Fruit fly (Drosophila melanogaster): Measurements from ENCODE around the gene Tsp86D.

Tsp86D gene

DNA sequence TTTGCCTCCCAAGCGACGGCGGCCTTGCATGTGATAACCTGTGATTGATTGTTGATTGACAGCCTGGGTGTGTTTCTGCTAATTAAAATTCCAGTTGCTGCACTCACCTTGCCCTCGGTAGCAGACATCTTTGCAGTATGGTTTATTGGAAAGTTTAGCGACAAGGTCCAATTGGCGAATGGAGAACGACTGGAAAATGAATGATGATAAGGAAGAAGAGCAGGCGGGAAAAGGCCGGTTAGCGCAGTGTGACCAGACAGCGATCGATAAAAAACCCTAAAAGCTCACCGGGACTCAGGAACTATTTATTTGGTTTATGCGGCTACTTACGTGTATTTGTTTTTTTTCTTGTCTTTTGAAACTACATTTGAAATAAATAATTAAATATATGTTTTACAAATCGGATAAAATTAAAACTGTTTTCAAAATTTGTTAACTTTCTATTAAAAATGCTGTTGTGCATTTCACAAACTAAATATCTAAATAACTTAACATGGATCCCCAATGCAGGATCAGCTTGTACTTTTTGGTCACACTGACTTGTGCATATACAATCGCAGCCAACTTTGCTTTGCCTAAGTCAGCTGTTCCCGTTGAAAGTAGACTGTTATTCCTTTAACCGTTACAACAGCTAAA lies 3.8 kb downstream of the Tsp86D start, which contains the start of gene Fdh (continued):
- TF ChIP-seq Dp (GFP tag; optimal IDR thresholded peaks at IDR 0.05) (peak; percentile 53), Mad (GFP tag; optimal IDR thresholded peaks at IDR 0.05) (peak; percentile 12), CG13123 (GFP tag; optimal IDR thresholded peaks at IDR 0.05) (peak; percentile 98), Fer2 (tag; optimal IDR thresholded peaks at IDR 0.05) (peak; percentile 32), phol (tag; optimal IDR thresholded peaks at IDR 0.05) (peak; percentile 78), BEAF-32 (GFP tag; optimal IDR thresholded peaks at IDR 0.05) (peak; percentile 22), Hey (tag; optimal IDR thresholded peaks at IDR 0.05) (no peak), CG5245 (GFP tag; optimal IDR thresholded peaks at IDR 0.05) (peak; percentile 31), CG13424 (tag; optimal IDR thresholded peaks at IDR 0.05) (peak; percentile 73), NfI (GFP tag; optimal IDR thresholded peaks at IDR 0.05) (peak; percentile 68), Taf1 (GFP tag; IDR thresholded peaks at IDR 0.05) (no peak), CG33213 (GFP tag; optimal IDR thresholded peaks at IDR 0.05) (peak; percentile 60), CG11093 (GFP tag; IDR thresholded peaks at IDR 0.05) (no peak), CG10462 (GFP tag; optimal IDR thresholded peaks at IDR 0.05) (peak; percentile 92), nerfin-1 (tag; optimal IDR thresholded peaks at IDR 0.05) (peak; percentile 68), Bgb (GFP tag; IDR thresholded peaks at IDR 0.05; ENCODE audit: partially characterized antibody) (no peak), CG15601 (tag; optimal IDR thresholded peaks at IDR 0.05) (peak; percentile 69), bab2 (GFP tag; optimal IDR thresholded peaks at IDR 0.05) (peak; percentile 55), CG6683 (GFP tag; optimal IDR thresholded peaks at IDR 0.05) (peak; percentile 30), CG3065 (GFP tag; optimal IDR thresholded peaks at IDR 0.05) (peak; percentile 29), Jarid2 (GFP tag; optimal IDR thresholded peaks at IDR 0.05) (peak; percentile 6), CG6813 (GFP tag; optimal IDR thresholded peaks at IDR 0.05) (no peak), PHDP (tag; optimal IDR thresholded peaks at IDR 0.05) (peak; percentile 70), CG17186 (GFP tag; optimal IDR thresholded peaks at IDR 0.05) (peak; percentile 48), crol (GFP tag; IDR thresholded peaks at IDR 0.05) (peak; percentile 35; the same call in 1 of the 2 replicates), danr (GFP tag; IDR thresholded peaks at IDR 0.05) (no peak), odd (GFP tag; optimal IDR thresholded peaks at IDR 0.05) (peak; percentile 62), kah (GFP tag; optimal IDR thresholded peaks at IDR 0.05) (peak; percentile 19), ewg (GFP tag; optimal IDR thresholded peaks at IDR 0.05) (peak; percentile 96), Oaz (GFP tag; IDR thresholded peaks at IDR 0.05) (no peak), CG8924 (tag; optimal IDR thresholded peaks at IDR 0.05) (peak; percentile 54), ato (GFP tag; IDR thresholded peaks at IDR 0.05; ENCODE audit: partially characterized antibody) (no peak), Xrp1 (GFP tag; IDR thresholded peaks at IDR 0.05) (peak; percentile 69), peb (GFP tag; IDR thresholded peaks at IDR 0.05) (no peak), Sox102F (GFP tag; optimal IDR thresholded peaks at IDR 0.05) (peak; percentile 41), unpg (GFP tag; optimal IDR thresholded peaks at IDR 0.05) (peak; percentile 54), CG14965 (GFP tag; optimal IDR thresholded peaks at IDR 0.05; ENCODE audit: borderline replicate concordance) (no peak), sug (tag; optimal IDR thresholded peaks at IDR 0.05) (peak; percentile 26), disco-r (GFP tag; optimal IDR thresholded peaks at IDR 0.05) (peak; percentile 2), tgo (GFP tag; IDR thresholded peaks at IDR 0.05) (peak; percentile 41; the same call in 2 of the 3 replicates), trem (tag; optimal IDR thresholded peaks at IDR 0.05) (peak; percentile 76), CG6791 (GFP tag; IDR thresholded peaks at IDR 0.05; ENCODE audit: partially characterized antibody) (no peak), Bdp1 (GFP tag; optimal IDR thresholded peaks at IDR 0.05) (no peak), tna (GFP tag; IDR thresholded peaks at IDR 0.05; ENCODE audit: partially characterized antibody) (no peak), CG6272 (GFP tag; IDR thresholded peaks at IDR 0.05) (no peak), CG32767 (GFP tag; IDR thresholded peaks at IDR 0.05) (0 out of 2 replicates have a peak, but pooled peaks have one; percentile 14), Rx (GFP tag; IDR thresholded peaks at IDR 0.05) (no peak), CG2202 (tag; optimal IDR thresholded peaks at IDR 0.05) (no peak), CG15696 (tag; optimal IDR thresholded peaks at IDR 0.05) (peak; percentile 73)

Data from whole organism, embryonic.